Worm (Caenorhabditis elegans): Measurements from ENCODE around the gene clec-252.
"Not testable (repeated sequence)": the region's sequence is repeated elsewhere in the genome, so short reads cannot be mapped to it uniquely, and the experiment has no call there.

DNA sequence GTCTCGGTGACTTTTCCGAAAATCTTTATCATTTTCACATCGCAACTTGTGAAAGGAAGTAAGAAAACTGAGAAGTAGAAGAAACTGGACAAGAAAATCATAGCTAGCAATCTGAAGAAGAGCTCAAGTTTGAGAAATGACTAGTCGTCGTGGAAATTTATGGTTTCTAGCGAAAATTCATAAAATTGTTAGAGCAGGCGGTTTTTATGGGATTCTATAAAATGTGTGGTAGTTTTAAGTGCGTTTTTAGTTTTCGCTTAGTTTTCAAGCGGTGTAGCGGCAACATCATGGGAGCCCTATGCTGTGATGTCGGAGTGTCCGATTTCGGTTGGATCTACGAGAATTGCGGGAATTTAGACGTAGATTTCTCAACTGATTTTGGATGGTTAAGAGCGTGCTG lies 5.7 kb upstream of the clec-252 start, which contains the start of gene clec-254:
- not testable (repeated sequence) for TF ChIP-seq egl-27 (tag; optimal IDR thresholded peaks at IDR 0.05); aly-2 (tag; optimal IDR thresholded peaks at IDR 0.05); dve-1 (tag; optimal IDR thresholded peaks at IDR 0.05; ENCODE audit: insufficient read depth); lin-39 (tag; optimal IDR thresholded peaks at IDR 0.05); nhr-10 (tag; optimal IDR thresholded peaks at IDR 0.05); tra-1 (GFP tag; IDR thresholded peaks at IDR 0.05); lin-15B (tag; optimal IDR thresholded peaks at IDR 0.05); nhr-6 (tag; optimal IDR thresholded peaks at IDR 0.05); snpc-4 (tag; optimal IDR thresholded peaks at IDR 0.05); ztf-11 (tag; optimal IDR thresholded peaks at IDR 0.05); pqm-1 (tag; optimal IDR thresholded peaks at IDR 0.05)
